Worm (Caenorhabditis elegans) whole organism, mixed stage, embryonic: Measurements from ENCODE around the gene ZK105.12.

ENCODE experiments used
- ceh-43 ChIP-seq: fragments of 200-800 bp; sonication (Bioruptor generic); optimal IDR thresholded peaks from 2 replicates; lab custom pipeline; 2018; ENCODE audit warnings: mild to moderate bottlenecking, missing genetic modification characterization, moderate library complexity, missing compliant biosample characterization
- cnd-1 ChIP-seq: fragments of 200-800 bp; sonication (Bioruptor generic); optimal IDR thresholded peaks from 2 replicates; lab custom pipeline; 2018; ENCODE audit warnings: mild to moderate bottlenecking, missing genetic modification characterization, missing compliant biosample characterization
- elt-1 ChIP-seq: sonication (generic microtip); optimal IDR thresholded peaks from 2 replicates; lab custom pipeline; 2017; ENCODE audit warnings: missing genetic modification characterization, mild to moderate bottlenecking, missing compliant biosample characterization, antibody characterized with exemption, moderate library complexity, borderline replicate concordance; ENCODE audit not compliant: insufficient read depth
- flh-1 ChIP-seq: fragments of 200-800 bp; sonication (Bioruptor generic); optimal IDR thresholded peaks from 2 replicates; lab custom pipeline; 2018; ENCODE audit warnings: mild to moderate bottlenecking, missing genetic modification characterization, moderate library complexity, missing compliant biosample characterization
- hlh-1 ChIP-seq: fragments of 150-350 bp; optimal IDR thresholded peaks from 2 replicates; lab custom pipeline; 2014; ENCODE audit warnings: missing biosample characterization, missing genetic modification reagents, missing genetic modification characterization
- nhr-237 ChIP-seq: fragments of 150-350 bp; optimal IDR thresholded peaks from 2 replicates; lab custom pipeline; 2014; ENCODE audit warnings: missing biosample characterization, missing genetic modification characterization
- unc-62 ChIP-seq: fragments of 150-350 bp; optimal IDR thresholded peaks from 2 replicates; lab custom pipeline; 2014; ENCODE audit warnings: missing biosample characterization, missing genetic modification reagents, missing genetic modification characterization

DNA sequence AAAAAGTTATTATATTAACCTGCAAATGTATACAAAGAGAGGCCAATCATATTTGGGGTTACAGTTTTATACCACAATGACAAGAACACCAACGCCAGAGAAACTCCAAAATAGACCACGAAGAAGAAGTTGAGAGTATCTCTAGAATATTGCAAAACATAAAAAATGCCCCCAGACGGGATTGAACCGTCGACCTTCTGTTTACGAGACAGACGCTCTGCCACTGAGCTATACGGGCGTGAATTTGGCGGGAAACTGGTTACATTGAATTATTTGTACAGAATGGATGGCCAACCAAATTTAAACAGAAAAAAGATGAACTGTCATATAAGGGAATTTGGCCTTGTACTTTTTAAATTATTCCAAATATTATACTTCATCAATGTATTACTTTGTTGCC is 14.6 kb upstream of the ZK105.12 start:
- no peak for TF ChIP-seq nhr-237 (tag; lab: Kevin White, UChicago)
- TF ChIP-seq ceh-43 (GFP tag; lab: Kevin White, UChicago), result no peak
- no peak for TF ChIP-seq elt-1
- TF ChIP-seq cnd-1 (tag; lab: Kevin White, UChicago), result no peak
- no peak for TF ChIP-seq flh-1 (GFP tag; lab: Kevin White, UChicago)
- no peak for TF ChIP-seq unc-62
- no peak for TF ChIP-seq hlh-1 (tag; lab: Kevin White, UChicago)
